Fruit fly (Drosophila melanogaster) whole organism, embryonic: ENCODE results near the gene CG13252.

Experiments
- CG13894 ChIP-seq: fragments of 200-800 bp; sonication (Bioruptor generic); optimal IDR thresholded peaks from 3 replicates; lab custom pipeline; 2018; ENCODE audit warnings: missing biosample characterization, mild to moderate bottlenecking, missing genetic modification characterization, moderate library complexity
- CG1602 ChIP-seq: fragments of 200-800 bp; sonication (Bioruptor generic); optimal IDR thresholded peaks from 3 replicates; lab custom pipeline; 2016; ENCODE audit warnings: missing biosample characterization, missing genetic modification characterization
- CG34422 ChIP-seq: fragments of 200-800 bp; sonication (Bioruptor generic); IDR thresholded peaks from 3 replicates; pipeline ENCODE4 v1.3.6; 2022; ENCODE audit warnings: missing biosample characterization, missing genetic modification characterization
- Kr ChIP-seq: fragments of 200-800 bp; sonication (Bioruptor generic); optimal IDR thresholded peaks from 2 replicates; lab custom pipeline; 2017; ENCODE audit warnings: missing biosample characterization, mild to moderate bottlenecking, missing genetic modification characterization
- Sox102F ChIP-seq: fragments of 200-800 bp; sonication (Bioruptor generic); optimal IDR thresholded peaks from 2 replicates; lab custom pipeline; 2018; ENCODE audit warnings: missing biosample characterization, mild to moderate bottlenecking, missing genetic modification characterization, moderate library complexity
- Sry-β ChIP-seq: fragments of 200-800 bp; sonication (Bioruptor generic); optimal IDR thresholded peaks from 2 replicates; lab custom pipeline; 2018; ENCODE audit warnings: missing biosample characterization, mild to moderate bottlenecking, missing genetic modification characterization, moderate library complexity
- gcm2 ChIP-seq: fragments of 200-800 bp; sonication (Bioruptor generic); optimal IDR thresholded peaks from 2 replicates; lab custom pipeline; 2016; ENCODE audit warnings: missing biosample characterization, missing genetic modification characterization
- knrl ChIP-seq: fragments of 200-800 bp; sonication (Bioruptor generic); IDR thresholded peaks from 3 replicates; pipeline ENCODE4 v1.3.6; 2022; ENCODE audit warnings: missing biosample characterization, missing genetic modification characterization; ENCODE audit not compliant: partially characterized antibody
- stc ChIP-seq: fragments of 200-800 bp; sonication (Bioruptor generic); IDR thresholded peaks from 2 replicates; pipeline ENCODE4 v1.3.6; 2022; ENCODE audit warnings: missing biosample characterization, missing genetic modification characterization

DNA sequence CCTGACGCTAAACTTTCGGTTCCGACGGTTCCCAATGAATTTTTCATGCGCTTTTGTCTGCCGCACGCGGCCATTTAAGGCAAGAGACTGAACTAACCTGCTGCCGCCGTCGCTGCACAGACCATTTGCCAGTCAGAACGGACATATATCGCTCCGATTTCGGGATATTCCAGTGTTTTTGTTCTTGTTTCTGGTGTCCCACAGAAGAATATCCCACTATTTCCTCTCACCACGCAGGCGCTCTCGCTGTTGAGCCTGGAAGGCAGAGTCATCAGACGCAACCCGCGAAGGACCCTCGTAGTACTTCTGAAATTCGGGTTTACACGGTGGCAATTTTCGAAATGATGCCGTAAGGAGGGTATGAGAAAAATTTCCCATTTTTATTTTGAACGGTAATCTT lies 11.3 kb upstream of the CG13252 start, which contains the start of gene cmpy:
- TF ChIP-seq CG1602 (GFP tag; lab: Kevin White, UChicago) = no peak
- TF ChIP-seq CG34422 (GFP tag; lab: Robert Waterston, UW) = no peak
- no peak for TF ChIP-seq Sox102F (GFP tag; lab: Kevin White, UChicago)
- TF ChIP-seq knrl (GFP tag; lab: Robert Waterston, UW) = no peak
- TF ChIP-seq stc (GFP tag; lab: Robert Waterston, UW) = no peak
- no peak for TF ChIP-seq Sry-β (GFP tag; lab: Kevin White, UChicago)
- TF ChIP-seq CG13894 = peak; percentile 47
- TF ChIP-seq Kr (GFP tag; lab: Kevin White, UChicago) = no peak
- TF ChIP-seq gcm2 = no peak
